Worm (Caenorhabditis elegans) whole organism, young adult: ENCODE results near the gene B0280.17.

Source experiments
- B0019.2 ChIP-seq: fragments of 200-800 bp; sonication (Bioruptor generic); conservative IDR thresholded peaks from 2 replicates; pipeline ENCODE4 v1.3.6; 2022; ENCODE audit warnings: missing genetic modification reagents, missing genetic modification characterization, missing compliant biosample characterization
- B0035.1 ChIP-seq: sonication (generic microtip); optimal IDR thresholded peaks from 2 replicates; lab custom pipeline; 2016; ENCODE audit warnings: missing genetic modification characterization, mild to moderate bottlenecking, missing compliant biosample characterization, missing genotype, missing genetic modification reagents
- F33H1.4 ChIP-seq: fragments of 200-800 bp; sonication (Bioruptor generic); IDR thresholded peaks from 2 replicates; pipeline ENCODE4 v1.3.6; 2022; ENCODE audit warnings: missing genetic modification reagents, missing genetic modification characterization, missing compliant biosample characterization
- F39B2.1 ChIP-seq: fragments of 200-800 bp; sonication (Bioruptor generic); IDR thresholded peaks from 2 replicates; pipeline ENCODE4 v1.3.6; 2022; ENCODE audit warnings: missing genetic modification reagents, missing genetic modification characterization, missing compliant biosample characterization
- F55B11.4 ChIP-seq: sonication (generic microtip); optimal IDR thresholded peaks from 2 replicates; lab custom pipeline; 2016; ENCODE audit warnings: missing compliant biosample characterization, missing genetic modification characterization, borderline replicate concordance; ENCODE audit not compliant: insufficient read depth
- F57C9.4 ChIP-seq: sonication (generic microtip); optimal IDR thresholded peaks from 2 replicates; lab custom pipeline; 2017; ENCODE audit warnings: mild to moderate bottlenecking, missing genetic modification characterization, missing compliant biosample characterization
- K12H6.12 ChIP-seq: fragments of 200-800 bp; sonication (Bioruptor generic); optimal IDR thresholded peaks from 2 replicates; lab custom pipeline; 2018; ENCODE audit warnings: mild to moderate bottlenecking, missing genetic modification characterization, missing compliant biosample characterization
- T26A5.8 ChIP-seq: sonication (generic microtip); optimal IDR thresholded peaks from 2 replicates; lab custom pipeline; 2016; ENCODE audit warnings: missing genetic modification characterization, missing compliant biosample characterization
- Y53F4B.3 ChIP-seq: fragments of 200-800 bp; sonication (Bioruptor generic); IDR thresholded peaks from 2 replicates; pipeline ENCODE4 v1.3.6; 2022; ENCODE audit warnings: missing genetic modification reagents, missing genetic modification characterization, missing compliant biosample characterization
- Y95B8A.8 ChIP-seq: fragments of 200-800 bp; sonication (Bioruptor generic); IDR thresholded peaks from 2 replicates; pipeline ENCODE4 v1.3.6; 2022; ENCODE audit warnings: missing genetic modification reagents, missing genetic modification characterization, missing compliant biosample characterization
- ZK185.1 ChIP-seq: sonication (generic microtip); optimal IDR thresholded peaks from 2 replicates; lab custom pipeline; 2016; ENCODE audit warnings: mild to moderate bottlenecking, missing genetic modification characterization, missing compliant biosample characterization; ENCODE audit not compliant: poor library complexity, severe bottlenecking
- akir-1 ChIP-seq: fragments of 200-800 bp; sonication (Bioruptor generic); optimal IDR thresholded peaks from 2 replicates; lab custom pipeline; 2018; ENCODE audit warnings: mild to moderate bottlenecking, missing genetic modification characterization, moderate library complexity, missing compliant biosample characterization
- aptf-2 ChIP-seq: fragments of 200-800 bp; sonication (Bioruptor generic); conservative IDR thresholded peaks from 2 replicates; pipeline ENCODE4 v1.3.6; 2022; ENCODE audit warnings: missing genetic modification reagents, missing genetic modification characterization, missing compliant biosample characterization
- aptf-3 ChIP-seq: fragments of 200-800 bp; sonication (Bioruptor generic); IDR thresholded peaks from 2 replicates; pipeline ENCODE4 v1.3.6; 2022; ENCODE audit warnings: missing genetic modification characterization, missing compliant biosample characterization
- athp-1 ChIP-seq: sonication (generic microtip); optimal IDR thresholded peaks from 2 replicates; lab custom pipeline; 2017; ENCODE audit warnings: mild to moderate bottlenecking, missing genetic modification characterization, missing compliant biosample characterization
- bed-2 ChIP-seq: fragments of 200-800 bp; sonication (Bioruptor generic); IDR thresholded peaks from 2 replicates; pipeline ENCODE4 v1.3.6; 2022; ENCODE audit warnings: missing genetic modification reagents, missing genetic modification characterization, missing compliant biosample characterization
- ccch-3 ChIP-seq: fragments of 200-800 bp; sonication (Bioruptor generic); optimal IDR thresholded peaks from 2 replicates; lab custom pipeline; 2018; ENCODE audit warnings: mild to moderate bottlenecking, missing genetic modification characterization, missing compliant biosample characterization
- cebp-2 ChIP-seq: fragments of 200-800 bp; sonication (Bioruptor generic); IDR thresholded peaks from 2 replicates; pipeline ENCODE4 v1.3.6; 2022; ENCODE audit warnings: missing genetic modification characterization, missing compliant biosample characterization
- ceh-27 ChIP-seq: fragments of 200-800 bp; sonication (Bioruptor generic); optimal IDR thresholded peaks from 2 replicates; lab custom pipeline; 2018; ENCODE audit warnings: mild to moderate bottlenecking, missing genetic modification characterization, moderate library complexity, missing compliant biosample characterization
- ceh-40 ChIP-seq: fragments of 200-800 bp; sonication (Bioruptor generic); IDR thresholded peaks from 2 replicates; pipeline ENCODE4 v1.3.6; 2022; ENCODE audit warnings: missing genetic modification characterization, missing compliant biosample characterization
- ceh-79 ChIP-seq: sonication (generic microtip); optimal IDR thresholded peaks from 2 replicates; lab custom pipeline; 2017; ENCODE audit warnings: mild to moderate bottlenecking, missing genetic modification characterization, missing compliant biosample characterization
- ceh-91 ChIP-seq: fragments of 200-800 bp; sonication (Bioruptor generic); IDR thresholded peaks from 2 replicates; pipeline ENCODE4 v1.3.6; 2022; ENCODE audit warnings: missing genetic modification reagents, missing genetic modification characterization, missing compliant biosample characterization
- efl-1 ChIP-seq: fragments of 150-350 bp; optimal IDR thresholded peaks from 2 replicates; lab custom pipeline; 2014; ENCODE audit warnings: missing biosample characterization, missing genetic modification reagents, missing genetic modification characterization
- egrh-3 ChIP-seq: fragments of 200-800 bp; sonication (Bioruptor generic); IDR thresholded peaks from 2 replicates; pipeline ENCODE4 v1.3.6; 2022; ENCODE audit warnings: missing genetic modification reagents, missing genetic modification characterization, missing compliant biosample characterization
- ets-4 ChIP-seq: fragments of 200-800 bp; sonication (Bioruptor generic); optimal IDR thresholded peaks from 2 replicates; lab custom pipeline; 2018; ENCODE audit warnings: mild to moderate bottlenecking, missing genetic modification characterization, missing compliant biosample characterization
- fkh-3 ChIP-seq: sonication (generic microtip); optimal IDR thresholded peaks from 2 replicates; lab custom pipeline; 2016; ENCODE audit warnings: mild to moderate bottlenecking, missing genetic modification characterization, missing compliant biosample characterization
- gei-17 ChIP-seq: fragments of 200-800 bp; sonication (Bioruptor generic); optimal IDR thresholded peaks from 2 replicates; lab custom pipeline; 2018; ENCODE audit warnings: mild to moderate bottlenecking, missing genetic modification characterization, missing compliant biosample characterization
- hlh-12 ChIP-seq: sonication (generic microtip); optimal IDR thresholded peaks from 2 replicates; lab custom pipeline; 2016; ENCODE audit warnings: missing genetic modification characterization, missing compliant biosample characterization
- hmg-20 ChIP-seq: fragments of 200-800 bp; sonication (Bioruptor generic); IDR thresholded peaks from 2 replicates; pipeline ENCODE4 v1.3.6; 2022; ENCODE audit warnings: missing genetic modification reagents, missing genetic modification characterization, missing compliant biosample characterization
- lag-1 ChIP-seq: fragments of 200-800 bp; sonication (Bioruptor generic); IDR thresholded peaks from 2 replicates; pipeline ENCODE4 v1.3.6; 2022; ENCODE audit warnings: missing genetic modification reagents, missing genetic modification characterization, missing compliant biosample characterization
- lin-54 ChIP-seq: fragments of 200-800 bp; sonication (Bioruptor generic); optimal IDR thresholded peaks from 2 replicates; lab custom pipeline; 2018; ENCODE audit warnings: mild to moderate bottlenecking, missing genetic modification characterization, missing compliant biosample characterization
- lir-1 ChIP-seq: fragments of 200-800 bp; sonication (Bioruptor generic); conservative IDR thresholded peaks from 2 replicates; pipeline ENCODE4 v1.3.6; 2022; ENCODE audit warnings: missing genetic modification reagents, missing genetic modification characterization, missing compliant biosample characterization
- madf-8 ChIP-seq: fragments of 200-800 bp; sonication (Bioruptor generic); conservative IDR thresholded peaks from 2 replicates; pipeline ENCODE4 v1.3.6; 2022; ENCODE audit warnings: missing genetic modification reagents, missing genetic modification characterization, missing compliant biosample characterization
- mes-4 ChIP-seq: sonication (generic microtip); optimal IDR thresholded peaks from 2 replicates; lab custom pipeline; 2016; ENCODE audit warnings: missing genotype, missing genetic modification characterization, missing compliant biosample characterization
- nfya-1 ChIP-seq: sonication (generic microtip); optimal IDR thresholded peaks from 2 replicates; lab custom pipeline; 2017; ENCODE audit warnings: antibody characterized with exemption, missing compliant biosample characterization, missing genetic modification characterization, borderline replicate concordance; ENCODE audit not compliant: insufficient read depth
- nfya-2 ChIP-seq: fragments of 200-800 bp; sonication (Bioruptor generic); IDR thresholded peaks from 2 replicates; pipeline ENCODE4 v1.3.6; 2022; ENCODE audit warnings: missing genetic modification reagents, missing genetic modification characterization, missing compliant biosample characterization
- nfyb-1 ChIP-seq: fragments of 200-800 bp; sonication (Bioruptor generic); IDR thresholded peaks from 2 replicates; pipeline ENCODE4 v1.3.6; 2022; ENCODE audit warnings: missing genetic modification reagents, missing genetic modification characterization, missing compliant biosample characterization
- nhr-179 ChIP-seq: sonication (generic microtip); optimal IDR thresholded peaks from 2 replicates; lab custom pipeline; 2016; ENCODE audit warnings: mild to moderate bottlenecking, missing genetic modification characterization, missing compliant biosample characterization
- nhr-27 ChIP-seq: fragments of 200-800 bp; sonication (Bioruptor generic); optimal IDR thresholded peaks from 2 replicates; lab custom pipeline; 2018; ENCODE audit warnings: mild to moderate bottlenecking, missing genetic modification characterization, moderate library complexity, missing compliant biosample characterization
- rpc-1 ChIP-seq, 2 experiments: fragments of 150-350 bp in 1 of 2; sonication (generic microtip) in 1 of 2; optimal IDR thresholded peaks; 2 replicates each; lab custom pipeline; 2014 to 2018; ENCODE audit warnings: missing biosample characterization in 1 of 2, missing genetic modification characterization in 1 of 2, missing genetic modification reagents in 1 of 2, missing genotype in 1 of 2
- sdz-38 ChIP-seq: sonication (generic microtip); optimal IDR thresholded peaks from 2 replicates; lab custom pipeline; 2016; ENCODE audit warnings: missing genotype, missing genetic modification characterization, missing compliant biosample characterization
- sea-2 ChIP-seq: fragments of 200-800 bp; sonication (Bioruptor generic); IDR thresholded peaks from 2 replicates; pipeline ENCODE4 v1.3.6; 2022; ENCODE audit warnings: missing genetic modification characterization, missing compliant biosample characterization
- snpc-3.4 ChIP-seq: sonication (generic microtip); optimal IDR thresholded peaks from 2 replicates; lab custom pipeline; 2017; ENCODE audit warnings: missing genetic modification characterization, mild to moderate bottlenecking, missing compliant biosample characterization, antibody characterized with exemption, moderate library complexity, missing genotype, missing genetic modification reagents
- somi-1 ChIP-seq: fragments of 200-800 bp; sonication (Bioruptor generic); optimal IDR thresholded peaks from 2 replicates; lab custom pipeline; 2018; ENCODE audit warnings: mild to moderate bottlenecking, missing genetic modification characterization, missing compliant biosample characterization
- sptf-2 ChIP-seq: fragments of 200-800 bp; sonication (Bioruptor generic); optimal IDR thresholded peaks from 2 replicates; lab custom pipeline; 2018; ENCODE audit warnings: mild to moderate bottlenecking, missing genetic modification characterization, missing compliant biosample characterization
- tbx-9 ChIP-seq: sonication (generic microtip); optimal IDR thresholded peaks from 2 replicates; lab custom pipeline; 2016; ENCODE audit warnings: borderline replicate concordance, missing genetic modification characterization, inconsistent platforms, missing compliant biosample characterization
- xnd-1 ChIP-seq: sonication (generic microtip); optimal IDR thresholded peaks from 2 replicates; lab custom pipeline; 2016; ENCODE audit warnings: missing genotype, missing genetic modification reagents, missing genetic modification characterization, missing compliant biosample characterization
- ztf-26 ChIP-seq: sonication (generic microtip); optimal IDR thresholded peaks from 2 replicates; lab custom pipeline; 2017; ENCODE audit warnings: missing genetic modification characterization, missing compliant biosample characterization
- ztf-6 ChIP-seq: fragments of 200-800 bp; sonication (Bioruptor generic); IDR thresholded peaks from 2 replicates; pipeline ENCODE4 v1.3.6; 2022; ENCODE audit warnings: missing genetic modification reagents, missing genetic modification characterization, missing compliant biosample characterization

The B0280.17 gene

ce11 chrIII:7141285-7141715 lies 5.4 kb upstream of the B0280.17 start (continued):
- TF ChIP-seq nhr-179 (tag; lab: Kevin White, UChicago) (no peak), ztf-26 (tag; lab: Kevin White, UChicago) (peak; percentile 1), F39B2.1 (no peak), F57C9.4 (tag; lab: Kevin White, UChicago) (peak; percentile 40), hlh-12 (tag; lab: Kevin White, UChicago) (no peak), F55B11.4 (tag; lab: Kevin White, UChicago) (no peak), ceh-27 (GFP tag; lab: Kevin White, UChicago) (peak; percentile 17), xnd-1 (tag; lab: Kevin White, UChicago) (peak; percentile 22), ceh-91 (GFP tag; lab: Robert Waterston, UW) (no peak), aptf-2 (GFP tag; lab: Robert Waterston, UW) (peak; percentile 29; the same call in 1 of the 2 replicates), ccch-3 (no peak), lag-1 (GFP tag; lab: Robert Waterston, UW) (no peak), nfya-2 (GFP tag; lab: Robert Waterston, UW) (no peak), nfya-1 (tag; lab: Kevin White, UChicago) (no peak), hmg-20 (GFP tag; lab: Robert Waterston, UW) (0 out of 2 replicates have a peak, but pooled peaks have one; percentile 31), Y53F4B.3 (GFP tag; lab: Robert Waterston, UW) (no peak), egrh-3 (GFP tag; lab: Robert Waterston, UW) (peak; percentile 38; the same call in 1 of the 2 replicates), sea-2 (no peak), madf-8 (0 out of 2 replicates have a peak, but pooled peaks have one; percentile 16), athp-1 (tag; lab: Kevin White, UChicago) (peak; percentile 47), ceh-79 (peak; percentile 41), mes-4 (peak; percentile 1), K12H6.12 (no peak), fkh-3 (peak; percentile 92), somi-1 (GFP tag; lab: Kevin White, UChicago) (no peak), ceh-40 (GFP tag; lab: Robert Waterston, UW) (no peak), nhr-27 (tag; lab: Kevin White, UChicago) (no peak), ztf-6 (GFP tag; lab: Robert Waterston, UW) (no peak), ets-4 (GFP tag; lab: Kevin White, UChicago) (peak; percentile 44), gei-17 (GFP tag; lab: Kevin White, UChicago) (peak; percentile 49), lin-54 (GFP tag; lab: Kevin White, UChicago) (peak; percentile 82), tbx-9 (tag; lab: Kevin White, UChicago) (peak; percentile 11), nfyb-1 (peak; percentile 90), B0035.1 (no peak), aptf-3 (GFP tag; lab: Robert Waterston, UW) (no peak), rpc-1 (optimal IDR thresholded peaks at IDR 0.05; lab: Kevin White, UChicago) (no peak), rpc-1 (tag; optimal IDR thresholded peaks at IDR 0.05; lab: Kevin White, UChicago) (peak; percentile 9), ZK185.1 (tag; lab: Kevin White, UChicago) (no peak), cebp-2 (GFP tag; lab: Robert Waterston, UW) (no peak), bed-2 (GFP tag; lab: Robert Waterston, UW) (no peak), sptf-2 (GFP tag; lab: Kevin White, UChicago) (no peak), sdz-38 (tag; lab: Kevin White, UChicago) (no peak), efl-1 (GFP tag; lab: Kevin White, UChicago) (no peak), F33H1.4 (GFP tag; lab: Robert Waterston, UW) (peak; percentile 51; the same call in 1 of the 2 replicates), akir-1 (GFP tag; lab: Kevin White, UChicago) (no peak), lir-1 (GFP tag; lab: Robert Waterston, UW) (peak; percentile 49; the same call in 1 of the 2 replicates), T26A5.8 (tag; lab: Kevin White, UChicago) (peak; percentile 13), B0019.2 (no peak), snpc-3.4 (tag; lab: Kevin White, UChicago) (peak; percentile 99), Y95B8A.8 (GFP tag; lab: Robert Waterston, UW) (0 out of 2 replicates have a peak, but pooled peaks have one; percentile 49)
